Fruit fly (Drosophila melanogaster) whole organism, adult: ENCODE measurements around the gene P5cr-2.
A peak's percentile ranks its signal among the peaks of the same experiment; 100 is the strongest.

ENCODE experiments used
- CG11617 ChIP-seq: fragments of 200-800 bp; sonication (Bioruptor generic); optimal IDR thresholded peaks from 2 replicates; lab custom pipeline; 2017; ENCODE audit warnings: mild to moderate bottlenecking, missing biosample characterization, missing genetic modification reagents, missing genetic modification characterization
- CG12768 ChIP-seq: fragments of 200-800 bp; sonication (Bioruptor generic); optimal IDR thresholded peaks from 2 replicates; lab custom pipeline; 2017; ENCODE audit warnings: missing biosample characterization, missing genetic modification characterization, mild to moderate bottlenecking, moderate library complexity, missing genetic modification reagents
- CG14711 ChIP-seq: fragments of 200-800 bp; sonication (Bioruptor generic); optimal IDR thresholded peaks from 2 replicates; lab custom pipeline; 2018; ENCODE audit warnings: missing biosample characterization, mild to moderate bottlenecking, missing genetic modification characterization, moderate library complexity
- CG1620 ChIP-seq: fragments of 200-800 bp; sonication (Bioruptor generic); optimal IDR thresholded peaks from 2 replicates; lab custom pipeline; 2016; ENCODE audit warnings: missing biosample characterization, missing genetic modification characterization
- CG33017 ChIP-seq: fragments of 200-800 bp; sonication (Bioruptor generic); optimal IDR thresholded peaks from 2 replicates; lab custom pipeline; 2018; ENCODE audit warnings: missing biosample characterization, mild to moderate bottlenecking, missing genetic modification characterization, moderate library complexity
- CG5204 ChIP-seq: fragments of 200-800 bp; sonication (Bioruptor generic); optimal IDR thresholded peaks from 2 replicates; lab custom pipeline; 2016; ENCODE audit warnings: missing biosample characterization, missing genetic modification characterization
- CG7045 ChIP-seq: fragments of 200-800 bp; sonication (Bioruptor generic); optimal IDR thresholded peaks from 2 replicates; lab custom pipeline; 2017; ENCODE audit warnings: missing biosample characterization, mild to moderate bottlenecking, missing genetic modification characterization
- CG7101 ChIP-seq: fragments of 200-800 bp; sonication (Bioruptor generic); optimal IDR thresholded peaks from 2 replicates; lab custom pipeline; 2018; ENCODE audit warnings: missing biosample characterization, mild to moderate bottlenecking, missing genetic modification characterization, moderate library complexity
- Clk ChIP-seq: fragments of 200-800 bp; sonication (Bioruptor generic); optimal IDR thresholded peaks from 2 replicates; lab custom pipeline; 2017; ENCODE audit warnings: missing biosample characterization, missing genetic modification characterization
- Crg-1 ChIP-seq: fragments of 200-800 bp; sonication (Bioruptor generic); optimal IDR thresholded peaks from 2 replicates; lab custom pipeline; 2016; ENCODE audit warnings: missing biosample characterization, missing genetic modification characterization
- Hr96 ChIP-seq: fragments of 200-800 bp; sonication (Bioruptor generic); optimal IDR thresholded peaks from 2 replicates; lab custom pipeline; 2016; ENCODE audit warnings: missing biosample characterization, missing genetic modification characterization
- Mnt ChIP-seq: fragments of 200-800 bp; sonication (Bioruptor generic); optimal IDR thresholded peaks from 2 replicates; lab custom pipeline; 2016; ENCODE audit warnings: missing biosample characterization, mild to moderate bottlenecking, missing genetic modification characterization
- bab1 ChIP-seq: fragments of 200-800 bp; sonication (Bioruptor generic); optimal IDR thresholded peaks from 3 replicates; lab custom pipeline; 2019; ENCODE audit warnings: missing biosample characterization, mild to moderate bottlenecking, missing genetic modification characterization, moderate library complexity
- cic ChIP-seq: fragments of 200-800 bp; sonication (Bioruptor generic); optimal IDR thresholded peaks from 2 replicates; lab custom pipeline; 2017; ENCODE audit warnings: missing biosample characterization, mild to moderate bottlenecking, missing genetic modification characterization, moderate library complexity
- cnc ChIP-seq, 2 experiments: fragments of >200 bp; optimal IDR thresholded peaks; 2 replicates each; lab custom pipeline; 2017
- kay ChIP-seq: fragments of 200-800 bp; sonication (Bioruptor generic); peaks from one replicate; lab custom pipeline; 2016; ENCODE audit warnings: missing biosample characterization, missing genetic modification characterization, borderline replicate concordance
- ovo ChIP-seq: fragments of 200-800 bp; sonication (Bioruptor generic); optimal IDR thresholded peaks from 2 replicates; lab custom pipeline; 2016; ENCODE audit warnings: missing biosample characterization, missing genetic modification characterization
- pad ChIP-seq: fragments of 200-800 bp; sonication (Bioruptor generic); optimal IDR thresholded peaks from 3 replicates; lab custom pipeline; 2017; ENCODE audit warnings: missing biosample characterization, missing genetic modification characterization, mild to moderate bottlenecking, moderate library complexity, missing genetic modification reagents
- tj ChIP-seq: fragments of 200-800 bp; sonication (Bioruptor generic); optimal IDR thresholded peaks from 3 replicates; lab custom pipeline; 2017; ENCODE audit warnings: missing biosample characterization, mild to moderate bottlenecking, missing genetic modification characterization, moderate library complexity
- toe ChIP-seq: fragments of 200-800 bp; sonication (Bioruptor generic); optimal IDR thresholded peaks from 2 replicates; lab custom pipeline; 2016; ENCODE audit warnings: missing biosample characterization, missing genetic modification characterization

The P5cr-2 gene

DNA sequence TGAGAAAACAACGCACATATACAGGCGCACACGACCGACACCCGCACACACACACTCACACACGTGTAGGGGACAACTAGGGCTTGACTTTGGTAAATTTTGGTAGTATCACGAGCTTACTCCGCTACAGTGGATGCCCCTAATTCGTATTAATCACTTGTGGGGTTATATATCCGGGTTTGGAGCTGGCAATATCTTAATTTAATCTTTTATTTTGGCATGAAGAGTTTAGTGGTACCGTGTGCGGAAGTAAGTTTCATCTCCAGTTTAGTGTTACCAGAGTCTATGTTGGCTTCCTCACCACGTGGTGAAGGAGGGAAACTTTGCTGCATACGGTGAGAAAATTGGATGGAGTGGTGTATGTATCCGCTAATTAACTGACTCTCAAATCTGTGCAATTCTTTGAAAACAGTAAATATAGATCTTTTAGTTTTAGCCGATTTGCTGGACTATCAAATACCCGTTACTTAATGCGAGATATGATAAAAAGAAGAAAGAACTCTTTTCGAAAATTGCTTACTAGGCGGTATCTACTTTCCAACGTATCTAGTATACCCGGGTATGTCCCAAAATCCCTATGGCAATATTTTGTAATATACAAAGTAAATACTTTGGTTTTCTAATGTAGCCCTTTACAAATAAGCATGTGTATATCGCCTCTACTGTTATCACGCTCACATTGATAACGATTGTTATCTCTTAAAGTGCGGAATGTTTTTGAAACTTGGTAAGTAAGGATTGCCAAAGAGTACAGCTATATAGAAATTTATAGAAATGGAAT is at the start of gene P5cr-2, which contains the start of gene CG5823:
Gene P5cr-2 (plus strand): TSS at position 491 of the 781 bp plus-strand sequence.
Gene CG5823 (minus strand): TSS at position 263 of the 781 bp plus-strand sequence.
- TF ChIP-seq CG14711 (tag; lab: Kevin White, UChicago) (no peak), CG12768 (GFP tag; lab: Kevin White, UChicago) (peak; percentile 46), bab1 (GFP tag; lab: Kevin White, UChicago) (peak; percentile 40), Clk (GFP tag; lab: Kevin White, UChicago) (no peak), Mnt (GFP tag; lab: Kevin White, UChicago) (peak; percentile 41), tj (GFP tag; lab: Kevin White, UChicago) (no peak), CG7045 (no peak), Hr96 (GFP tag; lab: Kevin White, UChicago) (peak; percentile 36), CG5204 (GFP tag; lab: Kevin White, UChicago) (peak; percentile 39), kay (GFP tag; lab: Kevin White, UChicago) (no peak), Crg-1 (peak; percentile 25), CG1620 (GFP tag; lab: Kevin White, UChicago) (peak; percentile 69), ovo (GFP tag; lab: Kevin White, UChicago) (peak; percentile 72), pad (GFP tag; lab: Kevin White, UChicago) (peak; percentile 3), CG7101 (tag; lab: Kevin White, UChicago) (no peak), toe (GFP tag; lab: Kevin White, UChicago) (peak; percentile 36), cic (GFP tag; lab: Kevin White, UChicago) (peak; percentile 17), CG11617 (no peak)

DNA sequence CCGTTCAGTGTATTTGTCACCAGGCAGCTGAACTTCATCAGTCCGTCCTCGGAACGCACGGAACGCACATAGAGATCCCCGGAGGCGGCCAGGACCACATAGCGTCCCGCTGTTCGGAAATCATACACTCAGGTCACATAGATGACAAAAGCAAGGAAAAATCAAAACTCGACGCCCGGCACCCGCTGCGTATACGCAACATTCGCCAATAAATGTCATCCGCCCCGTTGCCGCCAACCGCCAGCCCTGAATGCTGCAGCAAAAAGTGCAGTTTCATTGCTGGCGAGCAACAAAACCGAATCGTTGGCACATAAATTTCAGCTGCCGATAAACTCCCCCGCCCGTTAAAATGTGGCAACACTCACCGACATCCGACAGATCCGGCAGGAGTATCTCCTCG is 42.5 kb upstream of the P5cr-2 start:
- TF ChIP-seq Clk (GFP tag; lab: Kevin White, UChicago) (no peak), CG1620 (GFP tag; lab: Kevin White, UChicago) (no peak), tj (GFP tag; lab: Kevin White, UChicago) (no peak), CG12768 (GFP tag; lab: Kevin White, UChicago) (no peak), CG33017 (tag; lab: Kevin White, UChicago) (no peak), Crg-1 (no peak)

DNA sequence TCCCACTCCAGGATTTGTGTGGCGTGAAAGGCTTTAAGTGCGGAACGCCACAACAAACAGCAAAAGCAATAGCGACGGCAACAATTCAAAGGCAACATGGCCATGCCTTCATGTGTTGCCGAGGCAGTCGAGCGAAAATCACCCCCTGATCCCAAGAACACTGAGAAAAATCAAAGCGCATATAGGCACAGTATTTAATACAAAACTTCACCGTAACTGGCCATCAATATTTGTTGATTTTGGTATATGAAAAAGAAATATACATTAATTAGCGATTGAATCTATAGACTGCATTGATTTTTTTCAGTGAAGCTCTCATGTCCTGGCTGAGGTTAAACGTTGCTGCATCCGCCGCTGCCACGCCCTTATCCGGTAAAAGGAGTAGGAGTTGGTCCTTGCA is 33.5 kb upstream of the P5cr-2 start:
- TF ChIP-seq CG1620 (GFP tag; lab: Kevin White, UChicago) (no peak), ovo (GFP tag; lab: Kevin White, UChicago) (no peak), Hr96 (GFP tag; lab: Kevin White, UChicago) (no peak), bab1 (GFP tag; lab: Kevin White, UChicago) (no peak), CG7045 (no peak), CG12768 (GFP tag; lab: Kevin White, UChicago) (no peak), cnc (optimal IDR thresholded peaks at IDR 0.05; lab: Kevin White, UChicago) (no peak), Crg-1 (no peak), CG14711 (tag; lab: Kevin White, UChicago) (no peak), kay (GFP tag; lab: Kevin White, UChicago) (no peak), pad (GFP tag; lab: Kevin White, UChicago) (no peak), Clk (GFP tag; lab: Kevin White, UChicago) (no peak), CG5204 (GFP tag; lab: Kevin White, UChicago) (no peak), CG33017 (tag; lab: Kevin White, UChicago) (no peak), tj (GFP tag; lab: Kevin White, UChicago) (no peak), Mnt (GFP tag; lab: Kevin White, UChicago) (no peak), cic (GFP tag; lab: Kevin White, UChicago) (no peak), CG7101 (tag; lab: Kevin White, UChicago) (no peak), toe (GFP tag; lab: Kevin White, UChicago) (no peak)

DNA sequence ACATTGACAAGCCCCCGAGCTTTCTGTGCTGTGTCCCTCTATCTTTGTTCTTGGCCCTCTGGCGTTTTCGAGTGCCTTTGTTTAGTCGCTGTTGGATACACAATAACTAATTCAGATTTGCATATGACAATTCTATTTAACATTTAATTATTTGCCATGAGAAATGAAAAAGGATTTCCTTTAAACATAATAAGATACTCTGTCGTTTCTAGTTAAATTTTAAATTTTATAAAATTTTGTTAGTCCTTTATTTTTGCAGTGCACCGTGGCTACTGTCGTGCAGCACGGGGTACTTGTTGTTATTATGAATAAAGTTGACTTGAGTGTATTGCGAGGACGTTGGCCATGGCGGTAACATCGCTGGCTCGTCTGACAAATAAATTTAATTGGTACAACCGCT is 31.8 kb upstream of the P5cr-2 start:
- TF ChIP-seq CG5204 (GFP tag; lab: Kevin White, UChicago) (no peak), Mnt (GFP tag; lab: Kevin White, UChicago) (no peak), ovo (GFP tag; lab: Kevin White, UChicago) (no peak), pad (GFP tag; lab: Kevin White, UChicago) (no peak), Crg-1 (no peak), cnc (optimal IDR thresholded peaks at IDR 0.05; lab: Kevin White, UChicago) (no peak), Hr96 (GFP tag; lab: Kevin White, UChicago) (no peak), CG12768 (GFP tag; lab: Kevin White, UChicago) (no peak), CG7045 (no peak), CG1620 (GFP tag; lab: Kevin White, UChicago) (no peak)

DNA sequence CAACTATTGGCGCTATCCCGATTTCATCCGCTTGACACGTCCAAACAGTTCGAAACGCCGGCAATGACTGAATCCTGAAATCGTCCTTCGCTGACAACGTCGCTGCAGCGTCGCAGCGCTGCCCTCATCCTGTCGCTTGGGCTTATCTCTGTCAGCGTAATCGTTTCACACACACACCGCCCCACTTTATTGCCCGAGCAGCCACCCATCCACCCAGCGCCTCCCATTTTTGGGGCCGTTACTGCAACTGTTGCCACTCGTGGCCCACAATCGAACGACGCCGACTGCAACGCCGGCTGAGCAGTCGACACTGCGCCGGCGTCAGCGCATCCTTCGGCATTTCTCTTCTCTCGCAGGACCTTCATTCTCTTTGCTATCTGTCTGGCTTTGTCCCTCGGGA is 29.0 kb upstream of the P5cr-2 start, which contains the start of gene Dscam3:
Gene Dscam3 (minus strand): TSS at position 69 of the 400 bp plus-strand sequence.
- TF ChIP-seq bab1 (GFP tag; lab: Kevin White, UChicago) (no peak), cic (GFP tag; lab: Kevin White, UChicago) (no peak), CG5204 (GFP tag; lab: Kevin White, UChicago) (no peak), pad (GFP tag; lab: Kevin White, UChicago) (no peak), toe (GFP tag; lab: Kevin White, UChicago) (no peak), CG7045 (no peak), ovo (GFP tag; lab: Kevin White, UChicago) (no peak), CG11617 (no peak), tj (GFP tag; lab: Kevin White, UChicago) (no peak), CG1620 (GFP tag; lab: Kevin White, UChicago) (no peak), CG33017 (tag; lab: Kevin White, UChicago) (no peak), CG7101 (tag; lab: Kevin White, UChicago) (no peak), Crg-1 (no peak), kay (GFP tag; lab: Kevin White, UChicago) (no peak), cnc (optimal IDR thresholded peaks at IDR 0.05; lab: Kevin White, UChicago) (no peak), CG14711 (tag; lab: Kevin White, UChicago) (no peak)
